Worm (Caenorhabditis elegans) whole organism, midembryonic: Measurements from ENCODE around the gene D1086.18.

Source experiments
- T22C8.4 ChIP-seq: fragments of 200-800 bp; sonication (Bioruptor generic); IDR thresholded peaks from 2 replicates; pipeline ENCODE4 v1.3.6; 2022; ENCODE audit warnings: missing genetic modification characterization, missing compliant biosample characterization
- cog-1 ChIP-seq: sonication (generic microtip); optimal IDR thresholded peaks from 2 replicates; lab custom pipeline; 2016; ENCODE audit warnings: missing genetic modification characterization, missing compliant biosample characterization
- flt-1 ChIP-seq: fragments of 200-800 bp; sonication (Bioruptor generic); IDR thresholded peaks from 2 replicates; pipeline ENCODE4 v1.3.6; 2022; ENCODE audit warnings: missing genetic modification characterization, missing compliant biosample characterization
- klf-2 ChIP-seq: fragments of 200-800 bp; sonication (Bioruptor generic); conservative IDR thresholded peaks from 2 replicates; pipeline ENCODE4 v1.3.6; 2022; ENCODE audit warnings: missing genetic modification reagents, missing genetic modification characterization, missing compliant biosample characterization
- med-1 ChIP-seq: sonication (generic microtip); optimal IDR thresholded peaks from 2 replicates; lab custom pipeline; 2017; ENCODE audit warnings: missing genetic modification characterization, mild to moderate bottlenecking, missing compliant biosample characterization, antibody characterized with exemption, missing genetic modification reagents; ENCODE audit not compliant: insufficient read depth
- ref-1 ChIP-seq: fragments of 200-800 bp; sonication (Bioruptor generic); conservative IDR thresholded peaks from 2 replicates; pipeline ENCODE4 v1.3.6; 2022; ENCODE audit warnings: missing genetic modification reagents, missing genetic modification characterization, missing compliant biosample characterization
- tab-1 ChIP-seq: fragments of 200-800 bp; sonication (Bioruptor generic); IDR thresholded peaks from 2 replicates; pipeline ENCODE4 v1.3.6; 2022; ENCODE audit warnings: missing genetic modification characterization, missing compliant biosample characterization
- ztf-23 ChIP-seq: fragments of 200-800 bp; sonication (Bioruptor generic); IDR thresholded peaks from 2 replicates; pipeline ENCODE4 v1.3.6; 2022; ENCODE audit warnings: missing genetic modification reagents, missing genetic modification characterization, missing compliant biosample characterization
- ztf-29 ChIP-seq: fragments of 200-800 bp; sonication (Bioruptor generic); IDR thresholded peaks from 2 replicates; pipeline ENCODE4 v1.3.6; 2022; ENCODE audit warnings: missing genetic modification reagents, missing genetic modification characterization, missing compliant biosample characterization

DNA sequence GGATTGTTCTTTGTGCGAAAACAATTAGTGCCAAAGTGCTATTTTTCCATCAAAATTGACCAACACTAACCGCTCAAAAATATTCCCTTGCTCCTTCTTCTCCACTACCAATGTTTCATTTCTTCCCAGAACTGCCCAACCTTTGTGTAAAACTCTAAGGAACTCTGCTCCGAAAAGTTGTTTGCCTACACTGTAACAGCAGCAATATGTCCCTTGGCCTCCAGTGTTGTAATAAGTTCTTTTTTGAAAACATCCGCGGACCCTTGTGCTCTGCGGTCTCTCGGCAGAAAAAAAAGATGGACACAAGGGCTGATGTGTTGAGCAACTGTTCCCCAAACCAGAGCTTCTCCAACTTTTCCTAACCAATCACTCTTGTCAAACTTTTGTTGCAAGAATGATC, 15.2 kb downstream of the D1086.18 start, which contains the start of gene D1086.12:
- no peak for TF ChIP-seq ref-1 (GFP tag; lab: Robert Waterston, UW)
- TF ChIP-seq med-1 (GFP tag; lab: Kevin White, UChicago), result no peak
- TF ChIP-seq T22C8.4 (GFP tag; lab: Robert Waterston, UW), result no peak
- TF ChIP-seq cog-1 (tag; lab: Kevin White, UChicago), result no peak
- no peak for TF ChIP-seq flt-1 (GFP tag; lab: Robert Waterston, UW)
- TF ChIP-seq klf-2 (GFP tag; lab: Robert Waterston, UW), result no peak
- TF ChIP-seq tab-1, result no peak
- no peak for TF ChIP-seq ztf-23
- TF ChIP-seq ztf-29 (GFP tag; lab: Robert Waterston, UW), result no peak
